Worm (Caenorhabditis elegans): ENCODE data around the gene Y56A3A.16.

ce11 chrIII:11871617-11872016, 42.5 kb downstream of the Y56A3A.16 start:
- TF ChIP-seq cog-1 (tag; optimal IDR thresholded peaks at IDR 0.05) (no peak), med-1 (GFP tag; optimal IDR thresholded peaks at IDR 0.05; ENCODE audit: insufficient read depth) (no peak), ztf-23 (GFP tag; IDR thresholded peaks at IDR 0.05) (no peak), flt-1 (GFP tag; IDR thresholded peaks at IDR 0.05) (no peak), ref-1 (GFP tag; conservative IDR thresholded peaks at IDR 0.05) (no peak), ztf-29 (GFP tag; IDR thresholded peaks at IDR 0.05) (no peak), tab-1 (GFP tag; IDR thresholded peaks at IDR 0.05) (no peak), T22C8.4 (GFP tag; IDR thresholded peaks at IDR 0.05) (no peak)

Measured in whole organism, midembryonic.